Worm (Caenorhabditis elegans) whole organism, mixed stage, embryonic: Measurements from ENCODE around the gene C08F11.12.

Source experiments
- lsy-2 ChIP-seq: fragments of 150-350 bp; optimal IDR thresholded peaks from 2 replicates; lab custom pipeline; 2014; ENCODE audit warnings: missing biosample characterization, missing genetic modification characterization
- sptf-1 ChIP-seq: sonication (generic microtip); optimal IDR thresholded peaks from 2 replicates; lab custom pipeline; 2017; ENCODE audit warnings: mild to moderate bottlenecking, missing genetic modification characterization, moderate library complexity, missing compliant biosample characterization

- TF ChIP-seq lsy-2 (tag; lab: Kevin White, UChicago) (no peak), sptf-1 (tag; lab: Kevin White, UChicago) (no peak)
These were observed 27.3 kb upstream of the C08F11.12 start, which contains the start of gene srlf-26 for ce11 chrIV:13678649-13679048.
